Worm (Caenorhabditis elegans) whole organism, mixed stage, embryonic: ENCODE measurements around the gene nuo-3.

Experiments
- blmp-1 ChIP-seq: fragments of 150-350 bp; optimal IDR thresholded peaks from 2 replicates; lab custom pipeline; 2014; ENCODE audit warnings: missing biosample characterization, missing genetic modification characterization
- ceh-39 ChIP-seq: fragments of 150-350 bp; optimal IDR thresholded peaks from 2 replicates; lab custom pipeline; 2014; ENCODE audit warnings: missing biosample characterization, missing genetic modification characterization
- ces-1 ChIP-seq: fragments of 150-350 bp; optimal IDR thresholded peaks from 2 replicates; lab custom pipeline; 2014; ENCODE audit warnings: missing biosample characterization, missing genetic modification reagents, missing genetic modification characterization
- ham-2 ChIP-seq: fragments of 200-800 bp; sonication (Bioruptor generic); optimal IDR thresholded peaks from 2 replicates; lab custom pipeline; 2018; ENCODE audit warnings: mild to moderate bottlenecking, missing genetic modification characterization, missing compliant biosample characterization
- lsy-2 ChIP-seq: fragments of 150-350 bp; optimal IDR thresholded peaks from 2 replicates; lab custom pipeline; 2014; ENCODE audit warnings: missing biosample characterization, missing genetic modification characterization
- mab-5 ChIP-seq: fragments of 150-350 bp; optimal IDR thresholded peaks from 2 replicates; lab custom pipeline; 2014; ENCODE audit warnings: missing biosample characterization, missing genetic modification characterization
- mls-2 ChIP-seq: sonication (generic microtip); optimal IDR thresholded peaks from 2 replicates; lab custom pipeline; 2016; ENCODE audit warnings: mild to moderate bottlenecking, missing genetic modification characterization, moderate library complexity, missing compliant biosample characterization
- nhr-2 ChIP-seq: fragments of 150-350 bp; optimal IDR thresholded peaks from 2 replicates; lab custom pipeline; 2014; ENCODE audit warnings: missing biosample characterization, missing genetic modification characterization
- nhr-28 ChIP-seq: fragments of 150-350 bp; optimal IDR thresholded peaks from 2 replicates; lab custom pipeline; 2014; ENCODE audit warnings: missing biosample characterization, missing genetic modification characterization
- snpc-4 ChIP-seq: fragments of 150-350 bp; optimal IDR thresholded peaks from 2 replicates; lab custom pipeline; 2014; ENCODE audit warnings: missing biosample characterization, missing genetic modification characterization
- sptf-1 ChIP-seq: sonication (generic microtip); optimal IDR thresholded peaks from 2 replicates; lab custom pipeline; 2017; ENCODE audit warnings: mild to moderate bottlenecking, missing genetic modification characterization, moderate library complexity, missing compliant biosample characterization
- unc-62 ChIP-seq: fragments of 150-350 bp; optimal IDR thresholded peaks from 2 replicates; lab custom pipeline; 2014; ENCODE audit warnings: missing biosample characterization, missing genetic modification reagents, missing genetic modification characterization
- zip-8 ChIP-seq: fragments of 150-350 bp; optimal IDR thresholded peaks from 2 replicates; lab custom pipeline; 2014; ENCODE audit warnings: missing biosample characterization, missing genetic modification characterization
- ztf-11 ChIP-seq: fragments of 150-350 bp; optimal IDR thresholded peaks from 2 replicates; lab custom pipeline; 2014; ENCODE audit warnings: missing biosample characterization, missing genetic modification characterization

The nuo-3 gene

DNA sequence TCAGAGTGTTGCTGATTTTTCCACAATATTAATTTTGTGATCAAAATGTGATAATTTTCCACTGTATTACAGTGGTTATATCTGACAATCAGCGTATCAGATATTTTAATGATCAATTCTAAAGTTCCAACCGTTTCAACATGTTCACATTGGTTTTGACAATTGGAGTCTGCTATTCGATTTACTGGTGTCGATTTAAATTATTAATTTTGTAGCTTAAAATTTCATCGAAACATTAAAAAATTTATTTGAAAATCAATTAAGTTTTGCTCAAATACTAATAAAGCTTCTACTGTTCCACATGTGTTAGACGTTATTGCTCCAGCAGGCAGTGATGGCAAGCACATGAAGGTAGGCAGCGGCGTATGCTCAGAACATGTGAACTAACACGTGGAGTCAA is 39.6 kb downstream of the nuo-3 start:
- no peak for TF ChIP-seq nhr-2 (tag; lab: Kevin White, UChicago)
- TF ChIP-seq ham-2 (GFP tag; lab: Kevin White, UChicago): no peak
- no peak for TF ChIP-seq ztf-11
- no peak for TF ChIP-seq mls-2 (tag; lab: Kevin White, UChicago)
- no peak for TF ChIP-seq unc-62 (GFP tag; lab: Kevin White, UChicago)
- no peak for TF ChIP-seq blmp-1 (tag; lab: Kevin White, UChicago)
- no peak for TF ChIP-seq mab-5
- TF ChIP-seq zip-8 (tag; lab: Kevin White, UChicago): no peak
- no peak for TF ChIP-seq ces-1 (GFP tag; lab: Kevin White, UChicago)
- TF ChIP-seq, all 35 proteins: peak for 0

ce11 chrIV:14754912-14755311 is 42.4 kb downstream of the nuo-3 start, which contains the start of gene Y57G11C.499:
Gene Y57G11C.499 (minus strand): TSS chrIV:14754934.
- TF ChIP-seq ceh-39 (tag; lab: Kevin White, UChicago) (no peak), snpc-4 (tag; lab: Kevin White, UChicago) (no peak), mab-5 (no peak), sptf-1 (tag; lab: Kevin White, UChicago) (no peak), lsy-2 (no peak), zip-8 (tag; lab: Kevin White, UChicago) (no peak), mls-2 (tag; lab: Kevin White, UChicago) (no peak), nhr-28 (no peak)
